Fruit fly (Drosophila melanogaster): Measurements from ENCODE around the gene CG4950.

- no peak for TF ChIP-seq EcR (GFP tag; optimal IDR thresholded peaks at IDR 0.05)
- no peak for TF ChIP-seq CG8478 (optimal IDR thresholded peaks at IDR 0.05)
- no peak for TF ChIP-seq pan (optimal IDR thresholded peaks at IDR 0.05)
These were observed 40.4 kb upstream of the CG4950 start, which contains the start of gene CG13042 for dm6 chr3L:16308380-16308779.

All from whole organism.